Worm (Caenorhabditis elegans) whole organism, midembryonic: ENCODE measurements around the gene T22B7.7.

Source experiments
- T22C8.4 ChIP-seq: fragments of 200-800 bp; sonication (Bioruptor generic); IDR thresholded peaks from 2 replicates; pipeline ENCODE4 v1.3.6; 2022; ENCODE audit warnings: missing genetic modification characterization, missing compliant biosample characterization
- cog-1 ChIP-seq: sonication (generic microtip); optimal IDR thresholded peaks from 2 replicates; lab custom pipeline; 2016; ENCODE audit warnings: missing genetic modification characterization, missing compliant biosample characterization
- flt-1 ChIP-seq: fragments of 200-800 bp; sonication (Bioruptor generic); IDR thresholded peaks from 2 replicates; pipeline ENCODE4 v1.3.6; 2022; ENCODE audit warnings: missing genetic modification characterization, missing compliant biosample characterization
- klf-2 ChIP-seq: fragments of 200-800 bp; sonication (Bioruptor generic); conservative IDR thresholded peaks from 2 replicates; pipeline ENCODE4 v1.3.6; 2022; ENCODE audit warnings: missing genetic modification reagents, missing genetic modification characterization, missing compliant biosample characterization
- med-1 ChIP-seq: sonication (generic microtip); optimal IDR thresholded peaks from 2 replicates; lab custom pipeline; 2017; ENCODE audit warnings: missing genetic modification characterization, mild to moderate bottlenecking, missing compliant biosample characterization, antibody characterized with exemption, missing genetic modification reagents; ENCODE audit not compliant: insufficient read depth
- tab-1 ChIP-seq: fragments of 200-800 bp; sonication (Bioruptor generic); IDR thresholded peaks from 2 replicates; pipeline ENCODE4 v1.3.6; 2022; ENCODE audit warnings: missing genetic modification characterization, missing compliant biosample characterization
- ztf-23 ChIP-seq: fragments of 200-800 bp; sonication (Bioruptor generic); IDR thresholded peaks from 2 replicates; pipeline ENCODE4 v1.3.6; 2022; ENCODE audit warnings: missing genetic modification reagents, missing genetic modification characterization, missing compliant biosample characterization
- ztf-29 ChIP-seq: fragments of 200-800 bp; sonication (Bioruptor generic); IDR thresholded peaks from 2 replicates; pipeline ENCODE4 v1.3.6; 2022; ENCODE audit warnings: missing genetic modification reagents, missing genetic modification characterization, missing compliant biosample characterization

- TF ChIP-seq T22C8.4 (GFP tag; lab: Robert Waterston, UW) (no peak), ztf-29 (GFP tag; lab: Robert Waterston, UW) (no peak), cog-1 (no peak), flt-1 (no peak), klf-2 (GFP tag; lab: Robert Waterston, UW) (no peak), med-1 (no peak), ztf-23 (GFP tag; lab: Robert Waterston, UW) (no peak), tab-1 (no peak)
Observed at ce11 chrX:5605049-5605448, 48.8 kb downstream of the T22B7.7 start.
